Worm (Caenorhabditis elegans) whole organism, L1 larva: ENCODE data around the gene C10C6.13.
A peak's percentile ranks its signal among the peaks of the same experiment; 100 is the strongest.

Experiments
- C04F5.9 ChIP-seq: sonication (generic microtip); optimal IDR thresholded peaks from 2 replicates; lab custom pipeline; 2016; ENCODE audit warnings: missing genetic modification characterization, missing compliant biosample characterization
- C16A3.4 ChIP-seq: fragments of 150-350 bp; optimal IDR thresholded peaks from 2 replicates; lab custom pipeline; 2014; ENCODE audit warnings: missing biosample characterization, missing genetic modification characterization
- C34B4.2 ChIP-seq: sonication (generic microtip); optimal IDR thresholded peaks from 2 replicates; lab custom pipeline; 2017; ENCODE audit warnings: mild to moderate bottlenecking, missing genetic modification characterization, missing compliant biosample characterization
- alr-1 ChIP-seq: fragments of 200-800 bp; sonication (Bioruptor generic); optimal IDR thresholded peaks from 2 replicates; lab custom pipeline; 2018; ENCODE audit warnings: borderline replicate concordance, mild to moderate bottlenecking, missing genetic modification characterization, missing compliant biosample characterization
- blmp-1 ChIP-seq: fragments of 150-350 bp; optimal IDR thresholded peaks from 2 replicates; lab custom pipeline; 2014; ENCODE audit warnings: missing biosample characterization, missing genetic modification characterization
- ceh-63 ChIP-seq: fragments of 200-800 bp; sonication (Bioruptor generic); optimal IDR thresholded peaks from 2 replicates; lab custom pipeline; 2018; ENCODE audit warnings: mild to moderate bottlenecking, missing genetic modification characterization, missing compliant biosample characterization
- ceh-8 ChIP-seq: fragments of 200-800 bp; sonication (Bioruptor generic); optimal IDR thresholded peaks from 2 replicates; lab custom pipeline; 2018; ENCODE audit warnings: mild to moderate bottlenecking, missing genetic modification characterization, moderate library complexity, missing compliant biosample characterization
- ceh-88 ChIP-seq: fragments of 200-800 bp; sonication (Bioruptor generic); IDR thresholded peaks from 2 replicates; pipeline ENCODE4 v1.3.6; 2022; ENCODE audit warnings: missing genetic modification characterization, missing compliant biosample characterization
- ces-1 ChIP-seq: fragments of 150-350 bp; optimal IDR thresholded peaks from 2 replicates; lab custom pipeline; 2014; ENCODE audit warnings: missing biosample characterization, missing genetic modification reagents, missing genetic modification characterization
- dsc-1 ChIP-seq: sonication (generic microtip); optimal IDR thresholded peaks from 2 replicates; lab custom pipeline; 2016; ENCODE audit warnings: mild to moderate bottlenecking, missing genetic modification characterization, missing compliant biosample characterization
- efl-1 ChIP-seq, 4 experiments: fragments of 150-350 bp; optimal IDR thresholded peaks in 3 of 4; peaks in 1 of 4; 1 replicate in 1 of 4; 2 replicates in 3 of 4; lab custom pipeline; 2014; ENCODE audit warnings: missing biosample characterization in 2 of 4, missing genetic modification characterization in 2 of 4, missing genetic modification reagents in 2 of 4
- egl-27 ChIP-seq, 2 experiments: fragments of 150-350 bp in 1 of 2; sonication (generic microtip); optimal IDR thresholded peaks; 3 replicates each; lab custom pipeline; 2017 to 2018; ENCODE audit warnings: missing biosample characterization in 2 of 2, missing genetic modification characterization in 2 of 2, missing genetic modification reagents in 2 of 2
- elt-2 ChIP-seq: sonication (generic microtip); optimal IDR thresholded peaks from 2 replicates; lab custom pipeline; 2016; ENCODE audit warnings: missing genetic modification characterization, mild to moderate bottlenecking, inconsistent platforms, missing compliant biosample characterization, missing genetic modification reagents
- elt-3 ChIP-seq, 6 experiments: fragments of 150-350 bp in 1 of 6; sonication (generic microtip); optimal IDR thresholded peaks; 2 replicates each; lab custom pipeline; 2017 to 2018; ENCODE audit warnings: missing biosample characterization in 6 of 6, missing genetic modification characterization in 6 of 6, inconsistent platforms in 1 of 6
- fkh-8 ChIP-seq: sonication (generic microtip); optimal IDR thresholded peaks from 2 replicates; lab custom pipeline; 2016; ENCODE audit warnings: mild to moderate bottlenecking, missing genetic modification characterization, missing compliant biosample characterization
- fos-1 ChIP-seq: fragments of 150-350 bp; optimal IDR thresholded peaks from 2 replicates; lab custom pipeline; 2014; ENCODE audit warnings: missing biosample characterization, missing genetic modification characterization
- irx-1 ChIP-seq: sonication (generic microtip); optimal IDR thresholded peaks from 2 replicates; lab custom pipeline; 2016; ENCODE audit warnings: missing genetic modification characterization, missing compliant biosample characterization
- isw-1 ChIP-seq: fragments of 200-800 bp; sonication (Bioruptor generic); IDR thresholded peaks from 2 replicates; pipeline ENCODE4 v1.3.6; 2022; ENCODE audit warnings: missing genetic modification characterization, missing compliant biosample characterization
- lin-14 ChIP-seq: fragments of 200-800 bp; sonication (Bioruptor generic); optimal IDR thresholded peaks from 2 replicates; lab custom pipeline; 2018; ENCODE audit warnings: mild to moderate bottlenecking, missing genetic modification characterization, moderate library complexity, missing compliant biosample characterization
- lin-15B ChIP-seq: fragments of 150-350 bp; sonication (generic microtip); optimal IDR thresholded peaks from 3 replicates; lab custom pipeline; 2014; ENCODE audit warnings: missing biosample characterization, missing genetic modification characterization
- lin-35 ChIP-seq, 2 experiments: fragments of 150-350 bp; optimal IDR thresholded peaks; 2 replicates each; lab custom pipeline; 2014; ENCODE audit warnings: missing biosample characterization in 2 of 2, missing genetic modification characterization in 2 of 2, missing genetic modification reagents in 2 of 2
- lin-39 ChIP-seq: fragments of 150-350 bp; optimal IDR thresholded peaks from 2 replicates; lab custom pipeline; 2014; ENCODE audit warnings: missing biosample characterization, missing genetic modification reagents, missing genetic modification characterization
- lir-3 ChIP-seq: sonication (generic microtip); optimal IDR thresholded peaks from 2 replicates; lab custom pipeline; 2016; ENCODE audit warnings: mild to moderate bottlenecking, missing genetic modification characterization, moderate library complexity, missing compliant biosample characterization; ENCODE audit not compliant: poor library complexity
- mab-9 ChIP-seq: fragments of 200-800 bp; sonication (Bioruptor generic); IDR thresholded peaks from 2 replicates; pipeline ENCODE4 v1.3.6; 2022; ENCODE audit warnings: missing genetic modification reagents, missing genetic modification characterization, missing compliant biosample characterization
- mdl-1 ChIP-seq, 2 experiments: fragments of 150-350 bp; optimal IDR thresholded peaks; 2 replicates each; lab custom pipeline; 2014 to 2017; ENCODE audit warnings: missing biosample characterization in 2 of 2, missing genetic modification characterization in 2 of 2, inconsistent platforms in 1 of 2
- mep-1 ChIP-seq: fragments of 150-350 bp; optimal IDR thresholded peaks from 2 replicates; lab custom pipeline; 2014; ENCODE audit warnings: missing biosample characterization, missing genetic modification characterization
- nhr-11 ChIP-seq: fragments of 150-350 bp; optimal IDR thresholded peaks from 2 replicates; lab custom pipeline; 2014; ENCODE audit warnings: missing biosample characterization, missing genetic modification characterization
- nhr-20 ChIP-seq: sonication (generic microtip); optimal IDR thresholded peaks from 2 replicates; lab custom pipeline; 2016; ENCODE audit warnings: mild to moderate bottlenecking, missing genetic modification characterization, missing compliant biosample characterization
- nhr-47 ChIP-seq: sonication (generic microtip); optimal IDR thresholded peaks from 2 replicates; lab custom pipeline; 2016; ENCODE audit warnings: mild to moderate bottlenecking, missing genetic modification characterization, moderate library complexity, missing compliant biosample characterization
- nhr-76 ChIP-seq: sonication (generic microtip); optimal IDR thresholded peaks from 2 replicates; lab custom pipeline; 2017; ENCODE audit warnings: missing biosample characterization, missing genetic modification characterization
- nhr-84 ChIP-seq: sonication (generic microtip); optimal IDR thresholded peaks from 2 replicates; lab custom pipeline; 2017; ENCODE audit warnings: missing biosample characterization, missing genetic modification characterization
- nhr-85 ChIP-seq: sonication (generic microtip); peaks from one replicate; lab custom pipeline; 2016; ENCODE audit warnings: missing genetic modification characterization, inconsistent platforms, missing compliant biosample characterization
- nhr-90 ChIP-seq: sonication (generic microtip); optimal IDR thresholded peaks from 2 replicates; lab custom pipeline; 2016; ENCODE audit warnings: mild to moderate bottlenecking, missing genetic modification characterization, missing compliant biosample characterization; ENCODE audit not compliant: poor library complexity
- pag-3 ChIP-seq: sonication (generic microtip); optimal IDR thresholded peaks from 2 replicates; lab custom pipeline; 2017; ENCODE audit warnings: missing genetic modification characterization, mild to moderate bottlenecking, missing compliant biosample characterization, antibody characterized with exemption, borderline replicate concordance; ENCODE audit not compliant: insufficient read depth
- pqm-1 ChIP-seq: sonication (generic microtip); optimal IDR thresholded peaks from 3 replicates; lab custom pipeline; 2017; ENCODE audit warnings: missing biosample characterization, missing genetic modification characterization
- snpc-4 ChIP-seq: fragments of 150-350 bp; optimal IDR thresholded peaks from 2 replicates; lab custom pipeline; 2014; ENCODE audit warnings: missing biosample characterization, missing genetic modification characterization
- snu-23 ChIP-seq: sonication (generic microtip); optimal IDR thresholded peaks from 2 replicates; lab custom pipeline; 2016; ENCODE audit warnings: missing genetic modification characterization, missing compliant biosample characterization
- sox-4 ChIP-seq: sonication (generic microtip); optimal IDR thresholded peaks from 2 replicates; lab custom pipeline; 2016; ENCODE audit warnings: missing genetic modification characterization, missing compliant biosample characterization
- tlp-1 ChIP-seq: fragments of 150-350 bp; optimal IDR thresholded peaks from 2 replicates; lab custom pipeline; 2014; ENCODE audit warnings: missing biosample characterization, missing genetic modification characterization
- unc-130 ChIP-seq: fragments of 150-350 bp; optimal IDR thresholded peaks from 2 replicates; lab custom pipeline; 2017; ENCODE audit warnings: missing biosample characterization, missing genetic modification characterization, inconsistent platforms
- unc-62 ChIP-seq: fragments of 150-350 bp; optimal IDR thresholded peaks from 2 replicates; lab custom pipeline; 2014; ENCODE audit warnings: missing biosample characterization, missing genetic modification reagents, missing genetic modification characterization
- unc-86 ChIP-seq: sonication (generic microtip); optimal IDR thresholded peaks from 2 replicates; lab custom pipeline; 2016; ENCODE audit warnings: missing genetic modification characterization, missing compliant biosample characterization
- vab-15 ChIP-seq: sonication (generic microtip); optimal IDR thresholded peaks from 2 replicates; lab custom pipeline; 2017; ENCODE audit warnings: missing genotype, mild to moderate bottlenecking, missing genetic modification characterization, missing compliant biosample characterization
- xbp-1 ChIP-seq: sonication (generic microtip); optimal IDR thresholded peaks from 2 replicates; lab custom pipeline; 2016; ENCODE audit warnings: missing genetic modification characterization, missing compliant biosample characterization
- zip-4 ChIP-seq: fragments of 200-800 bp; sonication (Bioruptor generic); optimal IDR thresholded peaks from 2 replicates; lab custom pipeline; 2018; ENCODE audit warnings: mild to moderate bottlenecking, missing genetic modification characterization, moderate library complexity, missing compliant biosample characterization
- ztf-11 ChIP-seq, 2 experiments: sonication (generic microtip); optimal IDR thresholded peaks; 2 replicates each; lab custom pipeline; 2016 to 2017; ENCODE audit warnings: missing genetic modification characterization in 2 of 2, missing biosample characterization in 1 of 2, missing compliant biosample characterization in 1 of 2

The C10C6.13 gene

ce11 chrIV:11493899-11494298 lies 24.4 kb upstream of the C10C6.13 start:
- TF ChIP-seq zip-4 (GFP tag; lab: Kevin White, UChicago) (no peak), mep-1 (no peak), nhr-47 (no peak), snu-23 (peak; percentile 1), blmp-1 (tag; lab: Kevin White, UChicago) (peak; percentile 90), elt-3 (tag; optimal IDR thresholded peaks at IDR 0.05; lab: Kevin White, UChicago) (peak in 1 of 6 experiments; percentile 71), C04F5.9 (no peak), lin-35 (GFP tag; optimal IDR thresholded peaks at IDR 0.05; lab: Kevin White, UChicago) (peak in 1 of 2 experiments; percentile 8), nhr-85 (tag; lab: Kevin White, UChicago) (peak; percentile 49), C34B4.2 (tag; lab: Kevin White, UChicago) (no peak), tlp-1 (tag; lab: Kevin White, UChicago) (no peak), ceh-8 (GFP tag; lab: Kevin White, UChicago) (no peak), alr-1 (tag; lab: Kevin White, UChicago) (no peak), efl-1 (optimal IDR thresholded peaks at IDR 0.05; lab: Kevin White, UChicago) (no peak), efl-1 (GFP tag; optimal IDR thresholded peaks at IDR 0.05 in 1 of 2; lab: Kevin White, UChicago) (peak in 1 of 2 experiments; percentile 8), egl-27 (tag; optimal IDR thresholded peaks at IDR 0.05; lab: Kevin White, UChicago) (peak in 1 of 2 experiments; percentile 5)

- TF ChIP-seq dsc-1 (tag; lab: Kevin White, UChicago) (no peak), C04F5.9 (no peak), ztf-11 (tag; optimal IDR thresholded peaks at IDR 0.05; lab: Kevin White, UChicago) (no peak), lin-15B (tag; lab: Kevin White, UChicago) (no peak), pqm-1 (tag; lab: Kevin White, UChicago) (no peak), nhr-85 (tag; lab: Kevin White, UChicago) (peak; percentile 57), elt-3 (tag; optimal IDR thresholded peaks at IDR 0.05; lab: Kevin White, UChicago) (peak in 2 of 6 experiments; percentile 1 to 61), lin-14 (GFP tag; lab: Kevin White, UChicago) (no peak), unc-86 (tag; lab: Kevin White, UChicago) (no peak), lin-35 (GFP tag; optimal IDR thresholded peaks at IDR 0.05; lab: Kevin White, UChicago) (peak in 1 of 2 experiments; percentile 6), zip-4 (GFP tag; lab: Kevin White, UChicago) (no peak), efl-1 (optimal IDR thresholded peaks at IDR 0.05; lab: Kevin White, UChicago) (no peak), efl-1 (GFP tag; optimal IDR thresholded peaks at IDR 0.05 in 1 of 2; lab: Kevin White, UChicago) (peak in 1 of 2 experiments; percentile 80), sox-4 (tag; lab: Kevin White, UChicago) (no peak), lir-3 (tag; lab: Kevin White, UChicago) (no peak), xbp-1 (tag; lab: Kevin White, UChicago) (no peak)
These were observed 22.8 kb upstream of the C10C6.13 start for ce11 chrIV:11492345-11492744.

ce11 chrIV:11491422-11491821 lies 21.9 kb upstream of the C10C6.13 start:
- TF ChIP-seq lin-14 (GFP tag; lab: Kevin White, UChicago) (peak; percentile 85), isw-1 (GFP tag; lab: Robert Waterston, UW) (no peak), C16A3.4 (tag; lab: Kevin White, UChicago) (no peak), mdl-1 (tag; optimal IDR thresholded peaks at IDR 0.05; lab: Kevin White, UChicago) (no peak), ces-1 (no peak), ztf-11 (tag; optimal IDR thresholded peaks at IDR 0.05; lab: Kevin White, UChicago) (no peak), ceh-8 (GFP tag; lab: Kevin White, UChicago) (no peak), vab-15 (tag; lab: Kevin White, UChicago) (no peak), mab-9 (GFP tag; lab: Robert Waterston, UW) (no peak), lin-39 (no peak), tlp-1 (tag; lab: Kevin White, UChicago) (no peak), nhr-76 (tag; lab: Kevin White, UChicago) (no peak), unc-130 (tag; lab: Kevin White, UChicago) (no peak), ceh-88 (GFP tag; lab: Robert Waterston, UW) (no peak), nhr-90 (tag; lab: Kevin White, UChicago) (peak; percentile 69), nhr-20 (tag; lab: Kevin White, UChicago) (peak; percentile 83), fkh-8 (tag; lab: Kevin White, UChicago) (no peak), nhr-11 (tag; lab: Kevin White, UChicago) (no peak), pag-3 (tag; lab: Kevin White, UChicago) (no peak), fos-1 (tag; lab: Kevin White, UChicago) (no peak), C34B4.2 (tag; lab: Kevin White, UChicago) (no peak), nhr-85 (tag; lab: Kevin White, UChicago) (peak; percentile 98), snpc-4 (tag; lab: Kevin White, UChicago) (no peak), elt-2 (tag; lab: Kevin White, UChicago) (no peak), unc-86 (tag; lab: Kevin White, UChicago) (no peak), ceh-63 (GFP tag; lab: Kevin White, UChicago) (no peak), elt-3 (tag; optimal IDR thresholded peaks at IDR 0.05; lab: Kevin White, UChicago) (peak in 3 of 6 experiments; percentile 11 to 74 (median 67)), nhr-84 (no peak), unc-62 (no peak), blmp-1 (tag; lab: Kevin White, UChicago) (peak; percentile 94), irx-1 (tag; lab: Kevin White, UChicago) (no peak)
